Worm (Caenorhabditis elegans) whole organism, L2 larva: ENCODE data around the gene sea-2.

Experiments
- Y55F3AM.14 ChIP-seq: fragments of 200-800 bp; sonication (Bioruptor generic); optimal IDR thresholded peaks from 2 replicates; lab custom pipeline; 2018; ENCODE audit warnings: mild to moderate bottlenecking, missing genetic modification characterization, missing compliant biosample characterization
- mdl-1 ChIP-seq, 2 experiments: fragments of 150-350 bp in 1 of 2; sonication (generic microtip) in 1 of 2; optimal IDR thresholded peaks; 2 replicates each; lab custom pipeline; 2017; ENCODE audit warnings: missing biosample characterization in 2 of 2, missing genetic modification characterization in 2 of 2
- nhr-11 ChIP-seq: fragments of 150-350 bp; optimal IDR thresholded peaks from 2 replicates; lab custom pipeline; 2014; ENCODE audit warnings: missing biosample characterization, missing genetic modification characterization
- unc-39 ChIP-seq: fragments of 150-350 bp; optimal IDR thresholded peaks from 2 replicates; lab custom pipeline; 2014; ENCODE audit warnings: missing biosample characterization, missing genetic modification characterization

- TF ChIP-seq nhr-11 (tag; lab: Kevin White, UChicago): no peak
- TF ChIP-seq mdl-1 (tag; optimal IDR thresholded peaks at IDR 0.05; lab: Kevin White, UChicago): no peak
- TF ChIP-seq Y55F3AM.14 (GFP tag; lab: Kevin White, UChicago): no peak
- TF ChIP-seq unc-39 (tag; lab: Kevin White, UChicago): no peak
Measured at ce11 chrII:3935990-3936389, 14.2 kb upstream of the sea-2 start.
